Fruit fly (Drosophila melanogaster): ENCODE measurements around the gene Cyp4d2.

Cyp4d2 gene

dm6 chrX:2134226-2134880 is 41.5 kb upstream of the Cyp4d2 start (continued):
- TF ChIP-seq B-H1 (GFP tag; IDR thresholded peaks at IDR 0.05): peak; percentile 21; the same call in 2 of the 3 replicates
- TF ChIP-seq CG31441 (GFP tag; IDR thresholded peaks at IDR 0.05): peak; percentile 74
- TF ChIP-seq dmrt99B (tag; optimal IDR thresholded peaks at IDR 0.05): peak; percentile 84
- TF ChIP-seq CG18764 (GFP tag; optimal IDR thresholded peaks at IDR 0.05): peak; percentile 28
- TF ChIP-seq ara (GFP tag; IDR thresholded peaks at IDR 0.05): peak; percentile 57
- TF ChIP-seq ash1 (GFP tag; optimal IDR thresholded peaks at IDR 0.05): no peak
- TF ChIP-seq CG7839 (tag; optimal IDR thresholded peaks at IDR 0.05): peak; percentile 78
- TF ChIP-seq tio (GFP tag; optimal IDR thresholded peaks at IDR 0.05): peak; percentile 34
- peak; percentile 61 for TF ChIP-seq PHDP (tag; optimal IDR thresholded peaks at IDR 0.05)
- peak; percentile 11 for TF ChIP-seq en (GFP tag; optimal IDR thresholded peaks at IDR 0.05)
- TF ChIP-seq CHES-1-like (GFP tag; optimal IDR thresholded peaks at IDR 0.05): peak; percentile 46
- peak; percentile 79 for TF ChIP-seq CG17359 (tag; optimal IDR thresholded peaks at IDR 0.05)
- TF ChIP-seq CG8290 (GFP tag; optimal IDR thresholded peaks at IDR 0.05): peak; percentile 7
- TF ChIP-seq CG8290 (tag; optimal IDR thresholded peaks at IDR 0.05): peak in 1 of 2 experiments; percentile 78
- TF ChIP-seq HLH3B (GFP tag; IDR thresholded peaks at IDR 0.05): peak; percentile 74
- 0 out of 2 replicates have a peak, but pooled peaks have one; percentile 28 for TF ChIP-seq dan (GFP tag; IDR thresholded peaks at IDR 0.05)
- no peak for TF ChIP-seq fd102C (GFP tag; optimal IDR thresholded peaks at IDR 0.05)
- peak; percentile 44; the same call in 1 of the 2 replicates for TF ChIP-seq danr (GFP tag; IDR thresholded peaks at IDR 0.05)
- peak; percentile 6 for TF ChIP-seq CG8281 (tag; optimal IDR thresholded peaks at IDR 0.05)
- TF ChIP-seq ab (GFP tag; optimal IDR thresholded peaks at IDR 0.05): no peak
- TF ChIP-seq YL-1 (GFP tag; optimal IDR thresholded peaks at IDR 0.05): no peak
- no peak for TF ChIP-seq Trl (optimal IDR thresholded peaks at IDR 0.05)
- TF ChIP-seq Trl (GFP tag; optimal IDR thresholded peaks at IDR 0.05): peak; percentile 43
- no peak for TF ChIP-seq ham (GFP tag; IDR thresholded peaks at IDR 0.05)
- TF ChIP-seq CG2199 (GFP tag; IDR thresholded peaks at IDR 0.05): no peak
- peak; percentile 61 for TF ChIP-seq mam (GFP tag; optimal IDR thresholded peaks at IDR 0.05)
- no peak for TF ChIP-seq fru (optimal IDR thresholded peaks at IDR 0.05)
- no peak for TF ChIP-seq CG16813 (GFP tag; IDR thresholded peaks at IDR 0.05; ENCODE audit: partially characterized antibody)
- no peak for TF ChIP-seq MESR4 (GFP tag; optimal IDR thresholded peaks at IDR 0.05)
- TF ChIP-seq Chrac-16 (GFP tag; optimal IDR thresholded peaks at IDR 0.05): peak; percentile 57
- peak; percentile 36 for TF ChIP-seq fd64A (GFP tag; optimal IDR thresholded peaks at IDR 0.05)
- no peak for TF ChIP-seq al (GFP tag; IDR thresholded peaks at IDR 0.05)
- no peak for TF ChIP-seq CG12942 (GFP tag; optimal IDR thresholded peaks at IDR 0.05)
- peak; percentile 49; the same call in 1 of the 3 replicates for TF ChIP-seq otp (GFP tag; IDR thresholded peaks at IDR 0.05)
- TF ChIP-seq insv (GFP tag; optimal IDR thresholded peaks at IDR 0.05): no peak
- peak; percentile 32 for TF ChIP-seq Lhr (GFP tag; optimal IDR thresholded peaks at IDR 0.05)
- peak; percentile 7 for TF ChIP-seq maf-S (GFP tag; optimal IDR thresholded peaks at IDR 0.05)
- TF ChIP-seq esg (GFP tag; conservative IDR thresholded peaks at IDR 0.05): peak; percentile 18; the same call in 1 of the 2 replicates
- peak; percentile 41 for TF ChIP-seq gsb-n (tag; optimal IDR thresholded peaks at IDR 0.05)
- TF ChIP-seq dati (GFP tag; IDR thresholded peaks at IDR 0.05): no peak
- TF ChIP-seq Tbp (GFP tag; optimal IDR thresholded peaks at IDR 0.05): no peak
- peak; percentile 43; the same call in 1 of the 3 replicates for TF ChIP-seq CG14050 (GFP tag; IDR thresholded peaks at IDR 0.05)
- TF ChIP-seq exex (tag; optimal IDR thresholded peaks at IDR 0.05): no peak
- peak; percentile 26 for TF ChIP-seq gro (GFP tag; optimal IDR thresholded peaks at IDR 0.05)
- TF ChIP-seq CG12236 (GFP tag; optimal IDR thresholded peaks at IDR 0.05): no peak
- no peak for TF ChIP-seq CG6272 (GFP tag; IDR thresholded peaks at IDR 0.05)
- TF ChIP-seq run (tag; optimal IDR thresholded peaks at IDR 0.05): peak; percentile 26
- peak; percentile 37 for TF ChIP-seq CG10366 (GFP tag; IDR thresholded peaks at IDR 0.05)
- TF ChIP-seq CG7987 (GFP tag; optimal IDR thresholded peaks at IDR 0.05): no peak
- TF ChIP-seq usp (GFP tag; optimal IDR thresholded peaks at IDR 0.05): no peak
- TF ChIP-seq mirr (GFP tag; optimal IDR thresholded peaks at IDR 0.05): no peak
- TF ChIP-seq E2f1 (GFP tag; IDR thresholded peaks at IDR 0.05): peak; percentile 60; the same call in 1 of the 2 replicates

Measured in whole organism, embryonic.